Worm (Caenorhabditis elegans): Measurements from ENCODE around the gene F59B2.14.
A peak's percentile ranks its signal among the peaks of the same experiment; 100 is the strongest.

F59B2.14 gene

ce11 chrIII:8984960-8985359, 37.5 kb downstream of the F59B2.14 start (continued):
- TF ChIP-seq pqm-1 (tag; optimal IDR thresholded peaks at IDR 0.05) (no peak), nhr-90 (tag; optimal IDR thresholded peaks at IDR 0.05; ENCODE audit: poor library complexity) (peak; percentile 23), fos-1 (tag; optimal IDR thresholded peaks at IDR 0.05) (no peak), lin-15B (tag; optimal IDR thresholded peaks at IDR 0.05) (peak; percentile 34), efl-3 (GFP tag; optimal IDR thresholded peaks at IDR 0.05) (no peak), fkh-4 (tag; optimal IDR thresholded peaks at IDR 0.05; ENCODE audit: borderline replicate concordance) (no peak), sptf-1 (tag; optimal IDR thresholded peaks at IDR 0.05) (no peak), egl-13 (tag; optimal IDR thresholded peaks at IDR 0.05) (no peak), fkh-8 (tag; optimal IDR thresholded peaks at IDR 0.05) (peak; percentile 59), grh-1 (GFP tag; IDR thresholded peaks at IDR 0.05) (no peak), sox-4 (tag; optimal IDR thresholded peaks at IDR 0.05) (no peak), mep-1 (tag; optimal IDR thresholded peaks at IDR 0.05) (peak; percentile 78), blmp-1 (tag; optimal IDR thresholded peaks at IDR 0.05) (peak; percentile 45), lin-14 (GFP tag; optimal IDR thresholded peaks at IDR 0.05) (peak; percentile 97), nhr-28 (tag; optimal IDR thresholded peaks at IDR 0.05) (no peak), zip-4 (GFP tag; optimal IDR thresholded peaks at IDR 0.05) (no peak), C04F5.9 (tag; optimal IDR thresholded peaks at IDR 0.05) (no peak), nhr-20 (tag; optimal IDR thresholded peaks at IDR 0.05) (peak; percentile 67), unc-62 (GFP tag; optimal IDR thresholded peaks at IDR 0.05) (no peak), nhr-84 (tag; optimal IDR thresholded peaks at IDR 0.05) (no peak), nhr-77 (tag; optimal IDR thresholded peaks at IDR 0.05) (peak; percentile 82), nhr-12 (tag; optimal IDR thresholded peaks at IDR 0.05) (no peak), nhr-71 (tag; optimal IDR thresholded peaks at IDR 0.05) (peak; percentile 79), ama-1 (optimal IDR thresholded peaks at IDR 0.05) (no peak), pag-3 (tag; optimal IDR thresholded peaks at IDR 0.05; ENCODE audit: borderline replicate concordance, insufficient read depth) (no peak), ztf-11 (tag; optimal IDR thresholded peaks at IDR 0.05) (no peak), snpc-4 (tag; optimal IDR thresholded peaks at IDR 0.05) (no peak), C16A3.4 (tag; optimal IDR thresholded peaks at IDR 0.05) (peak; percentile 52), ceh-90 (tag; optimal IDR thresholded peaks at IDR 0.05) (no peak), efl-1 (optimal IDR thresholded peaks at IDR 0.05) (peak; percentile 57 to 72), efl-1 (GFP tag; optimal IDR thresholded peaks at IDR 0.05 in 1 of 2) (peak; percentile 45 to 89), nhr-11 (tag; optimal IDR thresholded peaks at IDR 0.05) (no peak), hlh-4 (tag; optimal IDR thresholded peaks at IDR 0.05) (no peak), rnt-1 (tag; optimal IDR thresholded peaks at IDR 0.05) (peak; percentile 49), dpl-1 (GFP tag; optimal IDR thresholded peaks at IDR 0.05) (peak; percentile 44 to 55 (median 47)), irx-1 (tag; optimal IDR thresholded peaks at IDR 0.05) (peak; percentile 56), xbp-1 (tag; optimal IDR thresholded peaks at IDR 0.05) (peak; percentile 41), unc-30 (tag; optimal IDR thresholded peaks at IDR 0.05) (no peak), lin-13 (GFP tag; optimal IDR thresholded peaks at IDR 0.05) (no peak), tbx-2 (tag; optimal IDR thresholded peaks at IDR 0.05) (peak; percentile 71)

- TF ChIP-seq blmp-1 (tag; optimal IDR thresholded peaks at IDR 0.05) (peak; percentile 51), elt-2 (tag; optimal IDR thresholded peaks at IDR 0.05) (peak; percentile 7), C16A3.4 (tag; optimal IDR thresholded peaks at IDR 0.05) (no peak)
Measured at ce11 chrIII:8984412-8984811, 38.0 kb downstream of the F59B2.14 start.

ce11 chrIII:8983811-8984210, 38.6 kb downstream of the F59B2.14 start:
- peak; percentile 50 for TF ChIP-seq nhr-71 (tag; optimal IDR thresholded peaks at IDR 0.05)
- TF ChIP-seq lin-14 (GFP tag; optimal IDR thresholded peaks at IDR 0.05), result peak; percentile 58
- no peak for TF ChIP-seq nhr-84 (tag; optimal IDR thresholded peaks at IDR 0.05)
- peak; percentile 15 to 68 for TF ChIP-seq lin-35 (GFP tag; optimal IDR thresholded peaks at IDR 0.05)
- TF ChIP-seq dpl-1 (GFP tag; optimal IDR thresholded peaks at IDR 0.05), result peak in 1 of 3 experiments; percentile 20
- peak in 1 of 2 experiments; percentile 87 for TF ChIP-seq mdl-1 (tag; optimal IDR thresholded peaks at IDR 0.05)
- peak; percentile 69 for TF ChIP-seq nhr-85 (tag)
- peak; percentile 23 for TF ChIP-seq skn-1 (tag; optimal IDR thresholded peaks at IDR 0.05)
- peak; percentile 36; the same call in 1 of the 2 replicates for TF ChIP-seq nhr-19 (GFP tag; conservative IDR thresholded peaks at IDR 0.05)
- TF ChIP-seq elt-2 (tag; optimal IDR thresholded peaks at IDR 0.05), result no peak
- TF ChIP-seq ztf-4 (tag; optimal IDR thresholded peaks at IDR 0.05), result no peak
- peak; percentile 16 to 87 (median 75) for TF ChIP-seq elt-3 (tag; optimal IDR thresholded peaks at IDR 0.05)
- peak; percentile 18 for TF ChIP-seq tbx-2 (tag; optimal IDR thresholded peaks at IDR 0.05)
- TF ChIP-seq nhr-12 (tag; optimal IDR thresholded peaks at IDR 0.05), result no peak
- TF ChIP-seq efl-1 (optimal IDR thresholded peaks at IDR 0.05), result no peak
- TF ChIP-seq efl-1 (GFP tag; optimal IDR thresholded peaks at IDR 0.05 in 1 of 2), result peak in 1 of 2 experiments; percentile 91
- peak; percentile 40 for TF ChIP-seq lir-3 (tag; optimal IDR thresholded peaks at IDR 0.05; ENCODE audit: poor library complexity)
- TF ChIP-seq blmp-1 (tag; optimal IDR thresholded peaks at IDR 0.05), result peak; percentile 97
- peak; percentile 1 for TF ChIP-seq C16A3.4 (tag; optimal IDR thresholded peaks at IDR 0.05)
- peak in 1 of 2 experiments; percentile 46 for TF ChIP-seq lsy-2 (tag; optimal IDR thresholded peaks at IDR 0.05)
- peak; percentile 35 for TF ChIP-seq snu-23 (GFP tag; optimal IDR thresholded peaks at IDR 0.05)
